Worm (Caenorhabditis elegans): ENCODE results near the gene irld-45.

Gene irld-45

ce11 chrV:1651045-1651444 is 2.9 kb downstream of the irld-45 start, which contains the start of gene irld-44:
Gene irld-44, plus strand, starts transcription at chrV:1651345.
- TF ChIP-seq ceh-100 (GFP tag; IDR thresholded peaks at IDR 0.05), result no peak
- no peak for TF ChIP-seq lir-1 (GFP tag; conservative IDR thresholded peaks at IDR 0.05)
- TF ChIP-seq atf-7 (tag; optimal IDR thresholded peaks at IDR 0.05), result no peak
- TF ChIP-seq athp-1 (tag; optimal IDR thresholded peaks at IDR 0.05), result no peak
- no peak for TF ChIP-seq Y79H2A.3 (GFP tag; conservative IDR thresholded peaks at IDR 0.05)
- no peak for TF ChIP-seq ztf-26 (tag; optimal IDR thresholded peaks at IDR 0.05)
- TF ChIP-seq ets-4 (GFP tag; optimal IDR thresholded peaks at IDR 0.05), result no peak

- TF ChIP-seq Y95B8A.8 (GFP tag; IDR thresholded peaks at IDR 0.05) (no peak), nhr-120 (GFP tag; IDR thresholded peaks at IDR 0.05) (no peak), rcor-1 (GFP tag; IDR thresholded peaks at IDR 0.05) (no peak), C06A6.2 (GFP tag; conservative IDR thresholded peaks at IDR 0.05) (no peak), madf-6 (GFP tag; IDR thresholded peaks at IDR 0.05) (no peak), nfya-1 (tag; optimal IDR thresholded peaks at IDR 0.05; ENCODE audit: borderline replicate concordance, insufficient read depth) (no peak), B0035.1 (tag; optimal IDR thresholded peaks at IDR 0.05) (no peak), nhr-80 (tag; optimal IDR thresholded peaks at IDR 0.05) (no peak), lag-1 (GFP tag; IDR thresholded peaks at IDR 0.05) (no peak), B0019.2 (GFP tag; conservative IDR thresholded peaks at IDR 0.05) (no peak), F23B12.7 (tag; optimal IDR thresholded peaks at IDR 0.05; ENCODE audit: insufficient read depth) (no peak), F49E8.2 (tag; optimal IDR thresholded peaks at IDR 0.05; ENCODE audit: insufficient read depth) (no peak), hmg-20 (GFP tag; IDR thresholded peaks at IDR 0.05) (no peak), rpc-1 (optimal IDR thresholded peaks at IDR 0.05) (no peak), rpc-1 (tag; optimal IDR thresholded peaks at IDR 0.05) (no peak)
Observed at ce11 chrV:1654845-1655244, 6.7 kb downstream of the irld-45 start, which contains the start of gene irld-11. Gene irld-11, plus strand, starts transcription at chrV:1655145.

ce11 chrV:1662270-1662669 is 14.2 kb downstream of the irld-45 start, which contains the start of gene irld-40:
Gene irld-40, plus strand, starts transcription at chrV:1662570.
- TF ChIP-seq hsf-1 (GFP tag; IDR thresholded peaks at IDR 0.05), result 0 out of 2 replicates have a peak, but pooled peaks have one; percentile 32
- TF ChIP-seq F39B2.1 (GFP tag; IDR thresholded peaks at IDR 0.05), result no peak

ce11 chrV:1664921-1665320 is 16.8 kb downstream of the irld-45 start, which contains the start of gene K04F1.9:
Gene K04F1.9, plus strand, starts transcription at chrV:1665221.
- TF ChIP-seq aptf-2 (GFP tag; conservative IDR thresholded peaks at IDR 0.05), result no peak
- no peak for TF ChIP-seq zim-3 (tag; optimal IDR thresholded peaks at IDR 0.05)
- TF ChIP-seq akir-1 (GFP tag; optimal IDR thresholded peaks at IDR 0.05), result no peak
- TF ChIP-seq athp-1 (tag; optimal IDR thresholded peaks at IDR 0.05), result no peak
- TF ChIP-seq B0019.2 (GFP tag; conservative IDR thresholded peaks at IDR 0.05), result no peak
- TF ChIP-seq repo-1 (tag; optimal IDR thresholded peaks at IDR 0.05), result no peak
- TF ChIP-seq F37B4.10 (GFP tag; IDR thresholded peaks at IDR 0.05), result no peak
- no peak for TF ChIP-seq hmg-20 (GFP tag; IDR thresholded peaks at IDR 0.05)
- no peak for TF ChIP-seq D2030.7 (GFP tag; IDR thresholded peaks at IDR 0.05)
- TF ChIP-seq nhr-120 (GFP tag; IDR thresholded peaks at IDR 0.05), result no peak

- TF ChIP-seq F10E7.11 (tag; optimal IDR thresholded peaks at IDR 0.05) (no peak), ceh-91 (GFP tag; IDR thresholded peaks at IDR 0.05) (no peak), F49E8.2 (tag; optimal IDR thresholded peaks at IDR 0.05; ENCODE audit: insufficient read depth) (no peak), pbrm-1 (GFP tag; IDR thresholded peaks at IDR 0.05) (no peak), ztf-3 (GFP tag; optimal IDR thresholded peaks at IDR 0.05) (no peak), lsy-27 (tag; optimal IDR thresholded peaks at IDR 0.05; ENCODE audit: borderline replicate concordance, insufficient read depth) (no peak), ztf-22 (GFP tag; optimal IDR thresholded peaks at IDR 0.05) (no peak), F52B5.7 (tag; optimal IDR thresholded peaks at IDR 0.05) (no peak), ets-4 (GFP tag; optimal IDR thresholded peaks at IDR 0.05) (no peak), sdz-38 (tag; optimal IDR thresholded peaks at IDR 0.05) (no peak), somi-1 (GFP tag; optimal IDR thresholded peaks at IDR 0.05) (no peak), atf-7 (tag; optimal IDR thresholded peaks at IDR 0.05) (no peak), ceh-100 (GFP tag; IDR thresholded peaks at IDR 0.05) (no peak)
Observed at ce11 chrV:1666904-1667303, 18.8 kb downstream of the irld-45 start, which contains the start of gene K04F1.8. Gene K04F1.8, plus strand, starts transcription at chrV:1667204.
